Fruit fly (Drosophila melanogaster) whole organism, embryonic: ENCODE results near the gene Amun.
A peak's percentile ranks its signal among the peaks of the same experiment; 100 is the strongest.

ENCODE experiments used
- Aef1 ChIP-seq: fragments of 200-800 bp; sonication (Bioruptor generic); IDR thresholded peaks from 3 replicates; pipeline ENCODE4 v1.3.6; 2022; ENCODE audit warnings: missing biosample characterization, missing genetic modification characterization
- Antp ChIP-seq: fragments of 200-800 bp; sonication (Bioruptor generic); optimal IDR thresholded peaks from 3 replicates; lab custom pipeline; 2016; ENCODE audit warnings: missing biosample characterization, missing genetic modification characterization
- B-H1 ChIP-seq: fragments of 200-800 bp; sonication (Bioruptor generic); IDR thresholded peaks from 3 replicates; pipeline ENCODE4 v1.3.6; 2022; ENCODE audit warnings: missing biosample characterization, missing genetic modification characterization
- CG10274 ChIP-seq: fragments of 200-800 bp; sonication (Bioruptor generic); optimal IDR thresholded peaks from 3 replicates; lab custom pipeline; 2017; ENCODE audit warnings: missing biosample characterization, mild to moderate bottlenecking, missing genetic modification characterization
- CG10565 ChIP-seq: fragments of 200-800 bp; sonication (Bioruptor generic); optimal IDR thresholded peaks from 3 replicates; lab custom pipeline; 2016; ENCODE audit warnings: missing biosample characterization, mild to moderate bottlenecking, missing genetic modification characterization
- CG11085 ChIP-seq: fragments of 200-800 bp; sonication (Bioruptor generic); IDR thresholded peaks from 2 replicates; pipeline ENCODE4 v1.3.6; 2022; ENCODE audit warnings: missing biosample characterization, missing genetic modification characterization
- CG11247 ChIP-seq: fragments of 200-800 bp; sonication (Bioruptor generic); IDR thresholded peaks from 2 replicates; pipeline ENCODE4 v1.3.6; 2022; ENCODE audit warnings: missing biosample characterization, missing genetic modification characterization
- CG12942 ChIP-seq: fragments of 200-800 bp; sonication (Bioruptor generic); optimal IDR thresholded peaks from 3 replicates; lab custom pipeline; 2016; ENCODE audit warnings: missing biosample characterization, missing genetic modification characterization
- CG13424 ChIP-seq: fragments of 200-800 bp; sonication (Bioruptor generic); optimal IDR thresholded peaks from 2 replicates; lab custom pipeline; 2019; ENCODE audit warnings: missing biosample characterization, mild to moderate bottlenecking, missing genetic modification characterization, moderate library complexity
- CG13624 ChIP-seq: fragments of 200-800 bp; sonication (Bioruptor generic); optimal IDR thresholded peaks from 2 replicates; lab custom pipeline; 2016; ENCODE audit warnings: missing biosample characterization, missing genetic modification characterization
- CG15011 ChIP-seq: fragments of 200-800 bp; sonication (Bioruptor generic); optimal IDR thresholded peaks from 3 replicates; lab custom pipeline; 2018; ENCODE audit warnings: missing biosample characterization, mild to moderate bottlenecking, missing genetic modification characterization
- CG18619 ChIP-seq: fragments of 200-800 bp; sonication (Bioruptor generic); optimal IDR thresholded peaks from 3 replicates; lab custom pipeline; 2017; ENCODE audit warnings: missing biosample characterization, mild to moderate bottlenecking, missing genetic modification characterization
- CG30403 ChIP-seq: fragments of 200-800 bp; sonication (Bioruptor generic); optimal IDR thresholded peaks from 3 replicates; lab custom pipeline; 2016; ENCODE audit warnings: missing biosample characterization, missing genetic modification characterization
- CG31388 ChIP-seq: fragments of 200-800 bp; sonication (Bioruptor generic); optimal IDR thresholded peaks from 2 replicates; lab custom pipeline; 2016; ENCODE audit warnings: missing biosample characterization, missing genetic modification characterization
- CG3838 ChIP-seq: fragments of 200-800 bp; sonication (Bioruptor generic); optimal IDR thresholded peaks from 3 replicates; lab custom pipeline; 2016; ENCODE audit warnings: missing biosample characterization, missing genetic modification characterization
- CG6254 ChIP-seq: fragments of 200-800 bp; sonication (Bioruptor generic); optimal IDR thresholded peaks from 3 replicates; lab custom pipeline; 2017; ENCODE audit warnings: mild to moderate bottlenecking, missing biosample characterization, missing genetic modification reagents, missing genetic modification characterization
- CG6654 ChIP-seq: fragments of 200-800 bp; sonication (Bioruptor generic); optimal IDR thresholded peaks from 2 replicates; lab custom pipeline; 2017; ENCODE audit warnings: missing biosample characterization, mild to moderate bottlenecking, missing genetic modification characterization
- CG6813 ChIP-seq: fragments of 200-800 bp; sonication (Bioruptor generic); optimal IDR thresholded peaks from 2 replicates; lab custom pipeline; 2017; ENCODE audit warnings: missing biosample characterization, missing genetic modification characterization, mild to moderate bottlenecking, moderate library complexity, missing genetic modification reagents
- CG7372 ChIP-seq: fragments of 200-800 bp; sonication (Bioruptor generic); IDR thresholded peaks from 2 replicates; pipeline ENCODE4 v1.3.6; 2022; ENCODE audit warnings: missing biosample characterization, missing genetic modification characterization
- CG8290 ChIP-seq, 3 experiments: fragments of 200-800 bp; sonication (Bioruptor generic); optimal IDR thresholded peaks; 2 replicates each; lab custom pipeline; 2016 to 2019; ENCODE audit warnings: missing biosample characterization in 3 of 3, missing genetic modification characterization in 3 of 3, mild to moderate bottlenecking in 2 of 3, moderate library complexity in 1 of 3
- CG9876 ChIP-seq: fragments of 200-800 bp; sonication (Bioruptor generic); optimal IDR thresholded peaks from 2 replicates; lab custom pipeline; 2016; ENCODE audit warnings: missing biosample characterization, missing genetic modification characterization
- D ChIP-seq, 2 experiments: fragments of 200-800 bp in 1 of 2; fragments of >200 bp in 1 of 2; sonication (Bioruptor generic) in 1 of 2; optimal IDR thresholded peaks; 2 replicates in 1 of 2; 3 replicates in 1 of 2; lab custom pipeline; 2017; ENCODE audit warnings: mild to moderate bottlenecking in 1 of 2, missing biosample characterization in 1 of 2, missing genetic modification characterization in 1 of 2, missing genetic modification reagents in 1 of 2
- Drgx ChIP-seq: fragments of 200-800 bp; sonication (Bioruptor generic); IDR thresholded peaks from 2 replicates; pipeline ENCODE4 v1.3.6; 2022; ENCODE audit warnings: missing biosample characterization, missing genetic modification characterization
- E2f2 ChIP-seq: fragments of 200-800 bp; sonication (Bioruptor generic); IDR thresholded peaks from 2 replicates; pipeline ENCODE4 v1.3.6; 2022; ENCODE audit warnings: missing biosample characterization, missing genetic modification characterization
- HLH54F ChIP-seq: fragments of 200-800 bp; sonication (Bioruptor generic); optimal IDR thresholded peaks from 3 replicates; lab custom pipeline; 2016; ENCODE audit warnings: missing biosample characterization, missing genetic modification characterization
- Hsf ChIP-seq: fragments of 200-800 bp; sonication (Bioruptor generic); optimal IDR thresholded peaks from 3 replicates; lab custom pipeline; 2016; ENCODE audit warnings: missing biosample characterization, missing genetic modification characterization
- MESR4 ChIP-seq: fragments of 200-800 bp; sonication (Bioruptor generic); optimal IDR thresholded peaks from 2 replicates; lab custom pipeline; 2018; ENCODE audit warnings: missing biosample characterization, mild to moderate bottlenecking, missing genetic modification characterization, moderate library complexity
- NfI ChIP-seq: fragments of 200-800 bp; sonication (Bioruptor generic); optimal IDR thresholded peaks from 3 replicates; lab custom pipeline; 2018; ENCODE audit warnings: missing biosample characterization, mild to moderate bottlenecking, missing genetic modification characterization, moderate library complexity
- Poxn ChIP-seq: fragments of 200-800 bp; sonication (Bioruptor generic); IDR thresholded peaks from 2 replicates; pipeline ENCODE4 v1.3.6; 2022; ENCODE audit warnings: missing biosample characterization, missing genetic modification characterization
- Side ChIP-seq: fragments of 200-800 bp; sonication (Bioruptor generic); optimal IDR thresholded peaks from 2 replicates; lab custom pipeline; 2016; ENCODE audit warnings: missing biosample characterization, missing genetic modification characterization
- Taf1 ChIP-seq: fragments of 200-800 bp; sonication (Bioruptor generic); IDR thresholded peaks from 2 replicates; pipeline ENCODE4 v1.3.6; 2022; ENCODE audit warnings: missing biosample characterization, missing genetic modification characterization
- Xrp1 ChIP-seq: fragments of 200-800 bp; sonication (Bioruptor generic); IDR thresholded peaks from 2 replicates; pipeline ENCODE4 v1.3.6; 2022; ENCODE audit warnings: missing biosample characterization, missing genetic modification characterization
- ara ChIP-seq: fragments of 200-800 bp; sonication (Bioruptor generic); IDR thresholded peaks from 2 replicates; pipeline ENCODE4 v1.3.6; 2022; ENCODE audit warnings: missing biosample characterization, missing genetic modification characterization
- bowl ChIP-seq: fragments of 200-800 bp; sonication (Bioruptor generic); IDR thresholded peaks from 2 replicates; pipeline ENCODE4 v1.3.6; 2022; ENCODE audit warnings: missing biosample characterization, missing genetic modification characterization
- chn ChIP-seq: fragments of 200-800 bp; sonication (Bioruptor generic); optimal IDR thresholded peaks from 2 replicates; lab custom pipeline; 2016; ENCODE audit warnings: missing biosample characterization, missing genetic modification characterization
- emc ChIP-seq: fragments of 200-800 bp; sonication (Bioruptor generic); optimal IDR thresholded peaks from 2 replicates; lab custom pipeline; 2016; ENCODE audit warnings: missing biosample characterization, missing genetic modification characterization
- en ChIP-seq: fragments of 200-800 bp; sonication (Bioruptor generic); optimal IDR thresholded peaks from 2 replicates; lab custom pipeline; 2016; ENCODE audit warnings: missing biosample characterization, missing genetic modification characterization
- eve ChIP-seq, 2 experiments: fragments of >200 bp; optimal IDR thresholded peaks; 2 replicates each; lab custom pipeline; 2017; ENCODE audit warnings: missing biosample characterization in 2 of 2, missing genetic modification characterization in 2 of 2
- ewg ChIP-seq: fragments of 200-800 bp; sonication (Bioruptor generic); optimal IDR thresholded peaks from 3 replicates; lab custom pipeline; 2017; ENCODE audit warnings: mild to moderate bottlenecking, missing biosample characterization, missing genetic modification reagents, missing genetic modification characterization
- fu2 ChIP-seq: fragments of 200-800 bp; sonication (Bioruptor generic); optimal IDR thresholded peaks from 2 replicates; lab custom pipeline; 2016; ENCODE audit warnings: missing biosample characterization, missing genetic modification characterization
- gcm2 ChIP-seq: fragments of 200-800 bp; sonication (Bioruptor generic); optimal IDR thresholded peaks from 2 replicates; lab custom pipeline; 2016; ENCODE audit warnings: missing biosample characterization, missing genetic modification characterization
- gsb-n ChIP-seq: fragments of 200-800 bp; sonication (Bioruptor generic); optimal IDR thresholded peaks from 3 replicates; lab custom pipeline; 2018; ENCODE audit warnings: missing biosample characterization, mild to moderate bottlenecking, missing genetic modification characterization
- jumu ChIP-seq: fragments of 200-800 bp; sonication (Bioruptor generic); optimal IDR thresholded peaks from 3 replicates; lab custom pipeline; 2016; ENCODE audit warnings: missing biosample characterization, missing genetic modification characterization
- pan ChIP-seq, 4 experiments: fragments of >200 bp in 3 of 4; fragments of 200-800 bp in 1 of 4; sonication (Bioruptor generic) in 1 of 4; optimal IDR thresholded peaks in 3 of 4; IDR thresholded peaks in 1 of 4; 2 replicates each; pipeline versions ENCODE4 v1.3.6 to Lab custom; 2017 to 2022; ENCODE audit warnings: missing biosample characterization in 2 of 4, missing genetic modification characterization in 2 of 4, mixed read lengths in 1 of 4
- prd ChIP-seq, 3 experiments: fragments of >200 bp in 2 of 3; fragments of 200-800 bp in 1 of 3; sonication (Bioruptor generic) in 1 of 3; optimal IDR thresholded peaks in 2 of 3; IDR thresholded peaks in 1 of 3; 2 replicates in 2 of 3; 3 replicates in 1 of 3; pipeline versions ENCODE4 v1.3.6 to Lab custom; 2017 to 2022; ENCODE audit warnings: missing biosample characterization in 1 of 3, missing genetic modification characterization in 1 of 3
- sisA ChIP-seq: fragments of 200-800 bp; sonication (Bioruptor generic); IDR thresholded peaks from 2 replicates; pipeline ENCODE4 v1.3.6; 2022; ENCODE audit warnings: missing biosample characterization, missing genetic modification characterization
- slou ChIP-seq: fragments of 200-800 bp; sonication (Bioruptor generic); optimal IDR thresholded peaks from 3 replicates; lab custom pipeline; 2016; ENCODE audit warnings: missing biosample characterization, missing genetic modification characterization
- slp2 ChIP-seq: fragments of 200-800 bp; sonication (Bioruptor generic); optimal IDR thresholded peaks from 2 replicates; lab custom pipeline; 2016; ENCODE audit warnings: missing biosample characterization, missing genetic modification characterization
- zfh2 ChIP-seq: fragments of 200-800 bp; sonication (Bioruptor generic); optimal IDR thresholded peaks from 2 replicates; lab custom pipeline; 2016; ENCODE audit warnings: missing biosample characterization, missing genetic modification characterization

The Amun gene

dm6 chrX:11715263-11715659 lies at the start of gene Amun (continued):
- TF ChIP-seq fu2 (peak; percentile 15), CG11085 (GFP tag; lab: Robert Waterston, UW) (peak; percentile 9; the same call in 1 of the 2 replicates), Drgx (GFP tag; lab: Robert Waterston, UW) (0 out of 2 replicates have a peak, but pooled peaks have one; percentile 9), gcm2 (GFP tag; lab: Kevin White, UChicago) (no peak), chn (GFP tag; lab: Kevin White, UChicago) (no peak), CG6254 (no peak), Taf1 (GFP tag; lab: Robert Waterston, UW) (peak; percentile 20; the same call in 1 of the 2 replicates), bowl (GFP tag; lab: Robert Waterston, UW) (no peak), Aef1 (GFP tag; lab: Robert Waterston, UW) (peak; percentile 21; the same call in 1 of the 3 replicates), MESR4 (no peak), sisA (GFP tag; lab: Robert Waterston, UW) (peak; percentile 5; the same call in 1 of the 2 replicates), zfh2 (GFP tag; lab: Kevin White, UChicago) (peak; percentile 49), CG10274 (GFP tag; lab: Kevin White, UChicago) (no peak), slp2 (GFP tag; lab: Kevin White, UChicago) (peak; percentile 12), CG13624 (GFP tag; lab: Kevin White, UChicago) (peak; percentile 21), emc (GFP tag; lab: Kevin White, UChicago) (no peak), eve (GFP tag; optimal IDR thresholded peaks at IDR 0.05; lab: Kevin White, UChicago) (no peak), CG15011 (GFP tag; lab: Kevin White, UChicago) (peak; percentile 29), CG12942 (GFP tag; lab: Kevin White, UChicago) (no peak), CG7372 (GFP tag; lab: Robert Waterston, UW) (no peak), Side (no peak), Hsf (peak; percentile 25), CG11247 (peak; percentile 39; the same call in 1 of the 2 replicates), en (GFP tag; lab: Kevin White, UChicago) (peak; percentile 26), CG31388 (GFP tag; lab: Kevin White, UChicago) (peak; percentile 18), ara (GFP tag; lab: Robert Waterston, UW) (0 out of 2 replicates have a peak, but pooled peaks have one; percentile 12), CG13424 (tag; lab: Kevin White, UChicago) (no peak), CG30403 (GFP tag; lab: Kevin White, UChicago) (peak; percentile 50), CG3838 (GFP tag; lab: Kevin White, UChicago) (peak; percentile 9), ewg (peak; percentile 6), gsb-n (tag; lab: Kevin White, UChicago) (no peak), HLH54F (GFP tag; lab: Kevin White, UChicago) (peak; percentile 24), CG8290 (GFP tag; optimal IDR thresholded peaks at IDR 0.05; lab: Kevin White, UChicago) (no peak), CG8290 (tag; optimal IDR thresholded peaks at IDR 0.05; lab: Kevin White, UChicago) (peak in 1 of 2 experiments; percentile 56), pan (optimal IDR thresholded peaks at IDR 0.05; lab: Kevin White, UChicago) (no peak), pan (GFP tag; optimal IDR thresholded peaks at IDR 0.05 in 1 of 2, IDR thresholded peaks at IDR 0.05 in 1 of 2) (peak in 1 of 2 experiments; percentile 17), B-H1 (GFP tag; lab: Robert Waterston, UW) (peak; percentile 14; the same call in 1 of the 3 replicates), CG9876 (no peak), slou (GFP tag; lab: Kevin White, UChicago) (peak; percentile 42), Poxn (GFP tag; lab: Robert Waterston, UW) (0 out of 2 replicates have a peak, but pooled peaks have one; percentile 17), E2f2 (no peak), CG6654 (no peak), CG18619 (GFP tag; lab: Kevin White, UChicago) (no peak), D (optimal IDR thresholded peaks at IDR 0.05; lab: Kevin White, UChicago) (no peak), D (GFP tag; optimal IDR thresholded peaks at IDR 0.05; lab: Kevin White, UChicago) (no peak), Antp (GFP tag; lab: Kevin White, UChicago) (peak; percentile 45), CG6813 (GFP tag; lab: Kevin White, UChicago) (peak; percentile 44), Xrp1 (GFP tag; lab: Robert Waterston, UW) (0 out of 2 replicates have a peak, but pooled peaks have one; percentile 29), CG10565 (GFP tag; lab: Kevin White, UChicago) (no peak), prd (optimal IDR thresholded peaks at IDR 0.05; lab: Kevin White, UChicago) (no peak), prd (GFP tag; IDR thresholded peaks at IDR 0.05; lab: Robert Waterston, UW) (peak; percentile 45), jumu (no peak), NfI (GFP tag; lab: Kevin White, UChicago) (peak; percentile 32)
